Worm (Caenorhabditis elegans): Measurements from ENCODE around the gene smc-6.

DNA sequence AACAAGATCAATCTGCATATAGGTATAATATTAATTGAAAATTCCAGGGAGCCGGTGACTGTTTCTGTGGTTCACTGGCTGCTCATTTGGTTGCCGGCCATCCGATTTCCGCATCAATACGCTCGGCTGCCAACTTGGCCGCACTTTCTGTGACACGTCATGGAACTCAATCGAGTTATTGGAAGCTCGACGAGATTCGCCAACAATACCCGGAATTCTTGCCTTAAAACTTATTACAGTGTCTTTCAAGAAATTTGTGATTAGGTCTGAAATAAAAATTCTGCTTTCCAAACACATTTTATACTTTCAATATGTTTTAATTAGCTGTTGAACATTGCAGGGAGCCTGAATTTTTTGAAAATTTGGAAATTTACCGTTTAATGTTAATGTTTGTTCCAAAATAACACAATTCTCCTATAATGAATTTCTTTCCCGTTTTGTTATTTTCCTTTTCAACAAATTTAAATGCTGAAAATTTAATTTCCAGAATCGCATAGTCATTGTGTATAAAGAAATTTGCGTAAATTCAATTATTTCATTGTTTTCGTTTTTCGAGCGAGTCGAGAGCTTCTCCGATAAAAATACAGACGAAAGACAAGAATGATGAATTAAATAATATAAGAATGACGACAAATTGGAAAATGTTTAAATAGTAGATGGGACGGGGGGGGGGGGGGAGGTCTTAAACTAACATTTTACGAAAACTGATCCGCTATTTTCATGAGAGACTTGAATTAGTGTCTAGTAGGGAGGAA, 35.8 kb downstream of the smc-6 start:
- no peak for TF ChIP-seq unc-39 (tag; optimal IDR thresholded peaks at IDR 0.05)
- peak; percentile 88 for TF ChIP-seq aly-2 (tag; optimal IDR thresholded peaks at IDR 0.05)
- no peak for TF ChIP-seq ceh-16 (tag; optimal IDR thresholded peaks at IDR 0.05)
- TF ChIP-seq nhr-23 (tag; optimal IDR thresholded peaks at IDR 0.05): peak; percentile 71
- TF ChIP-seq daf-12 (tag; optimal IDR thresholded peaks at IDR 0.05): no peak
- TF ChIP-seq egl-27 (tag; optimal IDR thresholded peaks at IDR 0.05): no peak

Measured in whole organism, L3 larva.